Worm (Caenorhabditis elegans): ENCODE measurements around the gene mrpl-36.

DNA sequence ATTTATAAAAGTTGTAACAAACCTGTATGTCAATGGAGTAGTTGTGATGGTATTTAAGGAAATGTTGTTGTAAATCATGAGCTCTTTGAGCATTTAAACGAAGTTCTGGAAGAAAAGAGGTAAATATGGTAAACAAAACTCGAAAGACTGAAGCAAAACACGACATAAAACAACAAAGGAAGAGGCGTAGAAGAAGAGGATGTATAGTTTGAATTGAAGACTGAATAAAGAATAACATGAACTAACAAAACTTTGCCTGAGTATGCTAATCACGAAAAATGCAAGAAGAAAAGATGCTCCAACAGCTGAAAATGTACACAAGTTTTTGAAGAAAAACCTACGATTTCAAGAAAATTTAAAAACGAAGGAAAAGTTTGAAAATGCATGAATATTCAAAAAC lies 23.1 kb upstream of the mrpl-36 start, which contains the start of gene ZK757.1:
- no peak for TF ChIP-seq ceh-82 (tag; optimal IDR thresholded peaks at IDR 0.05)
- no peak for TF ChIP-seq skn-1 (tag; optimal IDR thresholded peaks at IDR 0.05)
- no peak for TF ChIP-seq aly-2 (tag; optimal IDR thresholded peaks at IDR 0.05)
- no peak for TF ChIP-seq nhr-76 (tag; optimal IDR thresholded peaks at IDR 0.05)
- no peak for TF ChIP-seq unc-62 (GFP tag; optimal IDR thresholded peaks at IDR 0.05)
- TF ChIP-seq fos-1 (tag; optimal IDR thresholded peaks at IDR 0.05) = no peak
- TF ChIP-seq lsy-2 (tag; optimal IDR thresholded peaks at IDR 0.05) = no peak
- TF ChIP-seq ztf-11 (tag; optimal IDR thresholded peaks at IDR 0.05) = no peak
- TF ChIP-seq nhr-237 (tag; optimal IDR thresholded peaks at IDR 0.05) = no peak
- no peak for TF ChIP-seq pqm-1 (tag; optimal IDR thresholded peaks at IDR 0.05)
- no peak for TF ChIP-seq F16B12.6 (tag; optimal IDR thresholded peaks at IDR 0.05)
